Fruit fly (Drosophila melanogaster): Measurements from ENCODE around the gene CG6071.

CG6071 gene

DNA sequence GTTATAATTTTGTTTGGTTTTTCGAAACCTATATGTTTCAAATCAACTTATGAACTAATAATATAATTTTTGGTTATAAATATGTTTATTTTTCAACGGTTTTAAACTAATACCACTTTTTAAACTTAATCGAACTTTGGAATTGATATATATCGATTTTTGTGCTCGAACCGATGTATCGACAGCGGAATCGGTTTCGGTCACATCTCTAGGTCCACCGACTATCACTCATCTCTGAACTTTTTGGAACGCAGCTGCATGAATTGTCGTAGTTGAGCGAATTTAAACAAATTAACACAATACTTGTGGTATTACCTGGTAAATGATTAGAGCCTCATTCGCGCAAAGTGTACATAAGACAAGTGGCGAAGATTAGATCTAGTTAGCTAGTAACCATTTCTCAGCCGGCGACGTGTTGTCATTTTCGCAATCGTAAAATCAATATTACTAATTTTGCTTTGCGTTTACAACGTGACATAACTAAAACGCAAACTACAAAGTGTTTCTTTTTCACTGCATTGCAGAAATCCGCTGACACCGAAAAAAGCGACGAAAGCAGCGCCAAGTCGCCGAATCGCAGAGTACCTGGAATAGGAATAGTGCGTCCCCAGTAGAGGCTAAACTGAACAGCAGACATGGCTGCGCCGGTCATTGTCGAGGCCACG lies 17.9 kb downstream of the CG6071 start, which contains the start of gene Apt1 (continued):
- TF ChIP-seq Fer1 (GFP tag; optimal IDR thresholded peaks at IDR 0.05) (peak; percentile 1), Opbp (GFP tag; IDR thresholded peaks at IDR 0.05; ENCODE audit: partially characterized antibody) (peak; percentile 97), CG10267 (tag; optimal IDR thresholded peaks at IDR 0.05) (peak; percentile 44)

DNA sequence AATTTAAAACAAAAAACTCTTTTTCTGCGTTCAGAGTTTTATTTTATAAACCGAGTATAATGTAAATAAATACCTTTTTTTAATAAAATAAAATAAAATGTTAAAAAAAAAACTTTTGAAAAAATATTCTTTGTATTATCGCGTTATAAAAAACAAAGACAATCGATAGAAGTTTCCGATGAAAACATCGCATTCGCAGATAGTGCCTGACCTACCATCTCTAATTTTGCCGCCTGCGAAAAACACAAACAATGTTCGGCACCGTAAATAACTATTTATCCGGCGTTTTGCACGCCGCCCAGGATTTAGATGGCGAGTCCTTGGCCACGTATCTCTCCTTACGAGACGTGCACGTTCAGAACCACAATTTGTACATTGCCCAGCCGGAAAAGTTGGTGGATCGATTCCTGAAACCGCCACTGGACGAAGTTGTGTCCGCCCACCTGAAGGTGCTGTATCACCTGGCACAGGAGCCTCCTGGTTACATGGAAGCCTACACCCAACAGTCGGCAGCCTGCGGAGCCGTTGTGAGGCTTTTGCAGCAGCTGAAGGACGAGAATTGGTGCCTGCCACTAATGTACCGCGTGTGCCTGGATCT lies 19.5 kb downstream of the CG6071 start, which contains the start of gene PCID2:
PCID2 (plus strand) TSS at position 213 of the 598 bp plus-strand sequence.
- TF ChIP-seq vnd (GFP tag; IDR thresholded peaks at IDR 0.05; ENCODE audit: partially characterized antibody): peak; percentile 77
- TF ChIP-seq E2f2 (GFP tag; IDR thresholded peaks at IDR 0.05): peak; percentile 53; the same call in 1 of the 2 replicates
- no peak for TF ChIP-seq sisA (GFP tag; IDR thresholded peaks at IDR 0.05)
- no peak for TF ChIP-seq CG8089 (GFP tag; optimal IDR thresholded peaks at IDR 0.05)
- no peak for TF ChIP-seq H2.0 (GFP tag; IDR thresholded peaks at IDR 0.05)
- no peak for TF ChIP-seq CG5180 (GFP tag; optimal IDR thresholded peaks at IDR 0.05)
- TF ChIP-seq CG14965 (GFP tag; optimal IDR thresholded peaks at IDR 0.05; ENCODE audit: borderline replicate concordance): no peak
- TF ChIP-seq da (GFP tag; optimal IDR thresholded peaks at IDR 0.05): no peak
- TF ChIP-seq Dref (GFP tag; IDR thresholded peaks at IDR 0.05): peak; percentile 74
- TF ChIP-seq sima (GFP tag; optimal IDR thresholded peaks at IDR 0.05): no peak
- no peak for TF ChIP-seq CG16863 (GFP tag; optimal IDR thresholded peaks at IDR 0.05)
- no peak for TF ChIP-seq CG34422 (GFP tag; IDR thresholded peaks at IDR 0.05)
- TF ChIP-seq Myb (GFP tag; optimal IDR thresholded peaks at IDR 0.05): peak; percentile 14
- no peak for TF ChIP-seq CG10147 (GFP tag; optimal IDR thresholded peaks at IDR 0.05)
- TF ChIP-seq Trl (optimal IDR thresholded peaks at IDR 0.05): no peak
- TF ChIP-seq Trl (GFP tag; optimal IDR thresholded peaks at IDR 0.05): no peak
- no peak for TF ChIP-seq nau (GFP tag; optimal IDR thresholded peaks at IDR 0.05)
- TF ChIP-seq CrebB (tag; optimal IDR thresholded peaks at IDR 0.05): no peak
- TF ChIP-seq disco-r (GFP tag; optimal IDR thresholded peaks at IDR 0.05): no peak
- TF ChIP-seq CG15269 (tag; optimal IDR thresholded peaks at IDR 0.05): no peak
- TF ChIP-seq pros (GFP tag; optimal IDR thresholded peaks at IDR 0.05): no peak
- TF ChIP-seq CG18599 (GFP tag; optimal IDR thresholded peaks at IDR 0.05): no peak
- no peak for TF ChIP-seq CG10959 (GFP tag; IDR thresholded peaks at IDR 0.05)
- TF ChIP-seq usp (GFP tag; optimal IDR thresholded peaks at IDR 0.05): no peak
- no peak for TF ChIP-seq Mad (GFP tag; optimal IDR thresholded peaks at IDR 0.05)
- no peak for TF ChIP-seq CoRest (tag; optimal IDR thresholded peaks at IDR 0.05)
- no peak for TF ChIP-seq CG10321 (GFP tag; IDR thresholded peaks at IDR 0.05)
- TF ChIP-seq sr (GFP tag; IDR thresholded peaks at IDR 0.05): no peak
- TF ChIP-seq wor (GFP tag; IDR thresholded peaks at IDR 0.05): no peak
- TF ChIP-seq Opbp (GFP tag; IDR thresholded peaks at IDR 0.05; ENCODE audit: partially characterized antibody): peak; percentile 76; the same call in 2 of the 3 replicates
- no peak for TF ChIP-seq danr (GFP tag; IDR thresholded peaks at IDR 0.05)
- TF ChIP-seq amos (GFP tag; IDR thresholded peaks at IDR 0.05; ENCODE audit: partially characterized antibody): peak; percentile 83
- TF ChIP-seq CG2202 (tag; optimal IDR thresholded peaks at IDR 0.05): no peak
- TF ChIP-seq CG11696 (GFP tag; IDR thresholded peaks at IDR 0.05): no peak
- peak; percentile 45; the same call in 1 of the 2 replicates for TF ChIP-seq ato (GFP tag; IDR thresholded peaks at IDR 0.05; ENCODE audit: partially characterized antibody)
- no peak for TF ChIP-seq kay (GFP tag; optimal IDR thresholded peaks at IDR 0.05)
- TF ChIP-seq CG14014 (GFP tag; IDR thresholded peaks at IDR 0.05): no peak
- no peak for TF ChIP-seq CG10565 (GFP tag; optimal IDR thresholded peaks at IDR 0.05)
- TF ChIP-seq inv (GFP tag; IDR thresholded peaks at IDR 0.05; ENCODE audit: partially characterized antibody): peak; percentile 64
- TF ChIP-seq CG14860 (GFP tag; IDR thresholded peaks at IDR 0.05; ENCODE audit: partially characterized antibody): peak; percentile 60; the same call in 2 of the 3 replicates
- TF ChIP-seq Gsc (GFP tag; IDR thresholded peaks at IDR 0.05): no peak
- TF ChIP-seq CG2120 (GFP tag; optimal IDR thresholded peaks at IDR 0.05): no peak
- TF ChIP-seq Nf-YA (GFP tag; IDR thresholded peaks at IDR 0.05): no peak
- TF ChIP-seq CG13296 (GFP tag; optimal IDR thresholded peaks at IDR 0.05): no peak
- TF ChIP-seq CG12391 (tag; optimal IDR thresholded peaks at IDR 0.05): no peak
